Worm (Caenorhabditis elegans): Measurements from ENCODE around the gene clec-186.
"Not testable (repeated sequence)": the region's sequence is repeated elsewhere in the genome, so short reads cannot be mapped to it uniquely, and the experiment has no call there.

clec-186 gene

ce11 chrIV:12854372-12855114 is 11.4 kb upstream of the clec-186 start:
- no peak for TF ChIP-seq unc-62 (GFP tag; optimal IDR thresholded peaks at IDR 0.05)

DNA sequence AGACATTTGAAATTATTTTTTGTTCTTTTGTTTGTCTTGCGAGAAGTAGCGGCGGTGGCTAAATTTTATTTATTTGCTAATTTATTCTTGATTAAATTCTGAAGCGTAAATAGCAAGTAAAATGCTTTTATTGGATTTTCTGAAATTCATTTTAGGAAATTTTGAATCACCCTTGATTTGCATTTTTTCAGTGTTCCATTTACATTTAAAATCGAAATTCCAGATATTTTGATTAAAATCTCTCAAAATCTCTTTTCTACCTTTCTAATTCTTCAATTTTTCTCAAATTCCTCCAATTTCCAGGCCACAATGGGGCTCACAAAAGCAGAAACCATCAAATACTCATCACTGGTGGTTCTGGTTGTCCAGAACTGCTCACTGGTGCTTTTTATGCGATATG is 10.7 kb upstream of the clec-186 start, which contains the start of gene nstp-5:
TSS of gene nstp-5 (plus strand) at position 301 of the 400 bp plus-strand sequence.
- TF ChIP-seq unc-62 (GFP tag; optimal IDR thresholded peaks at IDR 0.05) = no peak

- TF ChIP-seq unc-62 (GFP tag; optimal IDR thresholded peaks at IDR 0.05) = no peak
Measured at ce11 chrIV:12859797-12860196, 6.1 kb upstream of the clec-186 start, which contains the start of gene gcy-18. gcy-18 (plus strand) TSS chrIV:12860097.

DNA sequence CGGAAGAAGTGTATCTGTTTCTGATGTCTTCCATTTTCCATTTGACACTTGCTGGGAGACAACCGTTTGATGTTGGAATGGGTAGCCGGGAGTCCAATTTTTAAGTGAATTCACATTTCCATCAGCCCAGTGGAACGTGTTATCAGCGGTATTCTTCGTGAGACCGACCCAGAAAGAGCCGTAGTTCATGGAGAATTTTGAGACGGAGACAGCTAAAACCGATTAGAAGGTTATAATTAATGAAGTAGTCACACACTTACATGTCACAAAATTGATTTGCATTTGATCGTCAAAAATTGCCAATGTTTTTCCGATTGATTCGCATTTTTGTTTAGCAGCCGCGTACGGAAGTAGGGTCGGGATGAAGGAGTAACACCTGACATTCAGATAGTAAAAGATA is 3.5 kb downstream of the clec-186 start:
- no peak for TF ChIP-seq unc-62 (GFP tag; optimal IDR thresholded peaks at IDR 0.05)

- no peak for TF ChIP-seq unc-62 (GFP tag; optimal IDR thresholded peaks at IDR 0.05)
Measured at ce11 chrIV:12869812-12870211, 3.9 kb downstream of the clec-186 start.

- no peak for TF ChIP-seq unc-62 (GFP tag; optimal IDR thresholded peaks at IDR 0.05)
Measured at ce11 chrIV:12870315-12870714, 4.4 kb downstream of the clec-186 start.

- TF ChIP-seq unc-62 (GFP tag; optimal IDR thresholded peaks at IDR 0.05) = no peak
Measured at ce11 chrIV:12871445-12871947, 5.6 kb downstream of the clec-186 start, which contains the start of gene clec-187. clec-187 (minus strand) TSS chrIV:12871495.

ce11 chrIV:12875260-12875659 is 9.4 kb downstream of the clec-186 start, which contains the start of gene ZK896.1:
ZK896.1 (minus strand) TSS chrIV:12875360.
- TF ChIP-seq unc-62 (GFP tag; optimal IDR thresholded peaks at IDR 0.05) = not testable (repeated sequence)

DNA sequence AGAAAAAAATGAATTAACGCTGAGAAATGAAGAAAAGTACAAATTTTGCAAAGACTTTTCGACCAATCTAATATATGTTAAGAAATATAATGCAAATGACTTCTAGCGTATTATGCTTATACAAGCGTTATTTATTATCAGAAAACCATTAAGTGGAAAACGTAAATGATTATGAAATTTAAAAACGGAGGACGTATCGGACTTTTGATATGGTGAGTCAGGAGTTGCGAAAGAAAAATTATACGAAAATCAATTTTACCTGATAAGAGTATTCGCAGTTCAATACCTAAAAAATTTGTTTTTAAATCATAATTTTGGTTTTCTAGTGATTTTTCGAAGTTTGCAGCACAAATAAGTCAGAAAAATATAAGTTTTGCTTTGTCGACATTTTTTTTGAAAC is 10.6 kb downstream of the clec-186 start:
- TF ChIP-seq unc-62 (GFP tag; optimal IDR thresholded peaks at IDR 0.05) = no peak

DNA sequence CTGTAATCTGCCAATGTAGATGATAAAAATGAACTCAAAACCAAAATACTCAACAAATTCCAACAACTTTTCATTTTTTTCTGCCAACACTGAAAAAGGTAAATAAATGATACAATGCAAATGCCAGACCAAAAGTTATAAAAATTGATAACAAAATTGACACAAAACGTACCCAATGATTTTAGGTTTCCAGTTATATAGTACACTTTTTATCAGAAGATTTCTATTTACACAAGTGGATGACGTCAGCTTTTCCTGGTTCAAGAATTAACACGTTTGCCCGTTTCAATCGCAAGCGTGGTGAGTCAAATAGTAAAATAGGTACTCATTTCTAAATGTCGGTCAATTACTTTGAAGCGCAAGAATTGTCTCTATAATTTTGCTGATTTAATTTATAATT is 13.6 kb downstream of the clec-186 start, which contains the start of gene ZK896.5:
TSS of gene ZK896.5 (minus strand) at position 89 of the 400 bp plus-strand sequence.
- TF ChIP-seq unc-62 (GFP tag; optimal IDR thresholded peaks at IDR 0.05) = no peak

- TF ChIP-seq unc-62 (GFP tag; optimal IDR thresholded peaks at IDR 0.05) = no peak
Measured at ce11 chrIV:12883190-12883589, 17.3 kb downstream of the clec-186 start, which contains the start of gene ZK896.4. ZK896.4 (minus strand) TSS chrIV:12883290.

DNA sequence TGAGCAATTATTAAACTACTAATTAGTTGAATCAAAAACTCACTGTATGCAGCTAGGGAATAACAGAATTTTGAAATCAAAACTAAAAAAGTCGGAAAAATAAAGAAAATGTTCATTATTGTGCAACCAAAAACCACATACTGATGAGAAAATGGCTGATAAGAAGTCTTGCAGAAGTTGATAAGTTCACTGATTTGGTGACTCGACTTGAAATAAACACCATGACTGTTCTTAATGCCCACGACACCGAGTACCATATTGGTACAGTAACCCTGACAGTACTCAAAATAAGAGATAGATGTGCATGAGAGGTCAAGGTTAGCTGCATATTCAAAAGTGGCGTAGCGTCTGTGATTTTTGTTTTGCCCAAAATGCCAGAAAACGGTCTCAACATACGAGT is 20.1 kb downstream of the clec-186 start:
- no peak for TF ChIP-seq unc-62 (GFP tag; optimal IDR thresholded peaks at IDR 0.05)

DNA sequence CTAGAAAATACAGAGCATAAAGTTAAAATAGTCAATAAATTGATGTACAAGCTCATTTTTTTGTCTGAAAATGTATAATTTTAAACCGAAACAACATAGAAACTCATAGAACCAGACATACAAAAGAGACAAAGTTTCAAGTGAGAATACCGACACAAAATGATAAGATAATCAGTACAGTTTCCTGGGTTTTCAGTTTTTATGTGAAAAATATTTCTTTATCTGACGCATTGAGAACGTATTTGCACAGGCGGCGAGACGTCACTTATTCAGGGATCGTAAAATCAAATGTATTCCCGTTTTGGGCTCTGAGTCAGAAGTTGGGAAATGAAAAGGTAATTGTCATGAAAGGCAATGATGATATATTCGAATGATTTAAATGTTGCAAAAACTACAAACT is 24.5 kb downstream of the clec-186 start, which contains the start of gene K08D8.6:
TSS of gene K08D8.6 (minus strand) at position 64 of the 400 bp plus-strand sequence.
- no peak for TF ChIP-seq unc-62 (GFP tag; optimal IDR thresholded peaks at IDR 0.05)

DNA sequence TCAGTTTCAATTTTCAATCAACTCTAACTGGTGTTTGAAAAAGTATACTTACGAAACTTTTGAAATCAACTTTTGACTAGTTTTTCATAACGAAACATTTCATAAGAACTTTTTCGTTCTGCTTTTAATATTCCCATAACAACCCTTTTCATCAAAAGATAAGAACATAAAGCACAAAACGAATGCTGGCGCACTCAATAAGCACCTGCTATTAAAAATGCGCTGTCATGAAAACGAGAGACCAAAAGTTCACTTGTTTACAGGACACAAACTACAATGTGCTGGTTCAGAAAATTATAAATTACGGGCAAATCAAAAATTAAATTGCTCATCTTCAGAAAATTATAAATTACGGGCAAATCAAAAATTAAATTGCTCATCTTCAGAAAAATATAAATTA is 25.2 kb downstream of the clec-186 start:
- TF ChIP-seq unc-62 (GFP tag; optimal IDR thresholded peaks at IDR 0.05) = no peak

ce11 chrIV:12892194-12892593 is 26.3 kb downstream of the clec-186 start, which contains the start of gene K08D8.1:
K08D8.1 (plus strand) TSS chrIV:12892494.
- TF ChIP-seq unc-62 (GFP tag; optimal IDR thresholded peaks at IDR 0.05) = no peak

DNA sequence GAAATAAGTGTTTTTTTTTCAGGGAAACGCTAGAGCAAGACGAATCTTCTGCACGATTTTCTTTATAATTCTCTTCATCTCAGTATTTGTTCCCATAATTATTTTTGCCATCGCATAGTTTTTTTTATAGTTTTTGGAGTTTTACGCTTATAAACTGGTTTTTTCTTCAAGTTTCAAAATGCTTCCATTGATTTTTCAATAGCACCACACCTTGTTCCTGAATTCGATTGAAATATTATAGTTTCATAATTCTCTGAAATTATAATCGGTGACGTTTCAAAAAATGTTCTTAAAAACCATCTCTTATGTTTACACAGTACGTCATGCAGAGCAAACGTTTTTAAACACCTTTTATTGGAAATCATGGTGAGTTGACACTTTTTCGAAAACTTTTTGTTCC is 27.3 kb downstream of the clec-186 start, which contains the start of gene K08D8.12:
TSS of gene K08D8.12 (plus strand) at position 301 of the 400 bp plus-strand sequence.
- no peak for TF ChIP-seq unc-62 (GFP tag; optimal IDR thresholded peaks at IDR 0.05)

- no peak for TF ChIP-seq unc-62 (GFP tag; optimal IDR thresholded peaks at IDR 0.05)
Measured at ce11 chrIV:12894996-12895395, 29.1 kb downstream of the clec-186 start, which contains the start of gene K08D8.11. K08D8.11 (plus strand) TSS chrIV:12895296.
